Worm (Caenorhabditis elegans) whole organism, dauer: Measurements from ENCODE around the gene Y53F4B.39.
"Not testable (repeated sequence)": the region's sequence is repeated elsewhere in the genome, so short reads cannot be mapped to it uniquely, and the experiment has no call there.

Source experiments
- unc-62 ChIP-seq: sonication (generic microtip); optimal IDR thresholded peaks from 2 replicates; lab custom pipeline; 2017; ENCODE audit warnings: missing biosample characterization, missing genetic modification reagents, missing genetic modification characterization

Y53F4B.39 gene

DNA sequence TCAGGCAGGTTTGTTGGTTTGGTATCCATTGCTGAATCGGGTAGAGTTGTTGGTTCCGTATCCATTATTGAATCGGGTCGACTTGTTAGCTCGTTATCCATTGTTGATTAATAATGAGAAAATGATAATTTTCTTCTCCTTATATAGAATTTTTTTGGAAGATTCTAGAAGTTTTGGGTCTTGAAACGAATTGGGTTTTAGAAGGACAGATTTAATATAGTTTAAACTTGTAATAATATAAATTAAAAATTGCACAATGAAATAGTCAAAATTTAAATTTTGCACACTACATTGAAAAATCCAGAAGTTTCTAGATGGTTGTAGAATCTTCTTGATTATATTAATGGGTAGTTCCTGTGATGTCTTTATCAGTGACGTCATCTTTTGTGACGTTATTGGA is 30.9 kb downstream of the Y53F4B.39 start, which contains the start of gene Y53F4B.26:
TSS of gene Y53F4B.26 (minus strand) at position 101 of the 400 bp plus-strand sequence.
- TF ChIP-seq unc-62 (GFP tag; lab: Kevin White, UChicago) = not testable (repeated sequence)

DNA sequence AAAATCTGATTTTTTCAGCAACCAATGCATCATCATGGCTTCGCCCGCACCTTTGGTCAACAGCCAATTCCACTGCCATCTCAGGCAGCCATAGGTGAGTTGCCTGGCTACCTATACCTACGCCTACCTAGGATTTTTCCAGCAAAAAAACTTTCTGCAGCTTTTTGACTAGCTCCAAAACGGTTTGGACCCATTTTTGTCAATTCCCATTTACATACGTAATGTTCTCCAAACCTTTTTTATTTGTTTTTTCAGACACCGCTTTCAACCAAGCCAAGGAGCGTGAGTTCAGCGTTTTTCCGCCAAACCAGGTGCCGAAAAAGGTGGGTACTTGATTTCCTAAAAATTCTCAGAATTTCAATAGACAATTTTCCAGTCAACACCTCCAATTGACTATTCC is 33.8 kb downstream of the Y53F4B.39 start:
- no peak for TF ChIP-seq unc-62 (GFP tag; lab: Kevin White, UChicago)

DNA sequence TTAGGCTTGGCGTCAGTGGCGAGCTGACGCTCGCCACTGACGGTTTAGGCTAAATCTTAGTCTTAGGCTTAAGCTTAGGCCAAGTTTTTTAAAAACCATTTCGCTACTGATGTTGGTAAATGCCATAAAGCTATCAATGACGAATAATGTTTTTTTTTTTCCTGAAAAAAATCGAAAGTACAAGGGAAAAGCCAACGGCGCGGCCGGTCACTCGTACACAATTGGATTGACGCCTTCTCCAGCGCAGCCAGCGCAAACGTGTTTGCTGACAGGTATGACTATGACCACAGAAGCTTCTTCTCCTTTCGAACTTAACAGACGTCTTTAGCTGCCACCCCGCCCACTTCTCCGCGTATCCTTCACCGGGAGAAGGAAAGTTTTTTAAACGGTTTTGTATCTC is 35.6 kb downstream of the Y53F4B.39 start, which contains the start of gene Y53F4B.27:
TSS of gene Y53F4B.27 (plus strand) at position 301 of the 400 bp plus-strand sequence.
- TF ChIP-seq unc-62 (GFP tag; lab: Kevin White, UChicago) = no peak

DNA sequence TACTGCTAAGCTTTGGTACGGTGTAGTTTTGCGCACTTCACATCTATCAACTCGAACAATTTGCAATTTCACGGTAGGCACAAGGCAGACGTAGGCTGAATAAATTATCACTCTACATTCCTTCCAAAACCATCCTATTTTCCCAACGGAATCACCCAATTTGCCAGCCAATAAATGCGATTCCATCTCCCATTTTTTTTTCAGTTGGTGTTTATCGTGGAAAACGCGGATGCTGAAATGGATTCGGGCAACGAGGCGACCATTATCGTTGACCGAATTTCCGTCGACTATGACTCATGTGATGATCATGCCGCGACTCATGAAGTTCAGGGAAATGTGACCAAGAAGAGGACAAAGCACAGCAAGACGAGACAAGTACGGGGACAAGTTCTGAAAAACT is 38.5 kb downstream of the Y53F4B.39 start:
- no peak for TF ChIP-seq unc-62 (GFP tag; lab: Kevin White, UChicago)

DNA sequence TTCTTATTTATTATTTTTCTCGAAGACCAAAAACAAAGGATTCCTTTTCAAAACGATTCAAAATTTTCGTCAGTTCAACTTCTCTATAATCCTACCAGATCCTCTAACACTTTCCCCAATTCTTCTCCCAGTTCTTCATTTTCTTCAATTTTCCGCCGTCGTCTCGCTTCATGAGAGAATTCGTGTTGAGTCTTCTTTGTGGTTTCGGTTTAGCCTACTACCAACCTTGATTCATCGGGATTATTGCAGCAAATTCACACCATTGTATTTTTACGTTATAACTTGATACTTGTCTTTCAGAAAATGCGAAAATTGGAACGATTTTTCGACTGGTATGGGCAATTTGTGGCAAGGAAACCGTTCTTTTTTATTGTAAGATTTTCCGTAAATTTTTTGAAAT is 47.9 kb downstream of the Y53F4B.39 start, which contains the start of gene ptr-20:
TSS of gene ptr-20 (plus strand) at position 301 of the 400 bp plus-strand sequence.
- TF ChIP-seq unc-62 (GFP tag; lab: Kevin White, UChicago) = no peak

DNA sequence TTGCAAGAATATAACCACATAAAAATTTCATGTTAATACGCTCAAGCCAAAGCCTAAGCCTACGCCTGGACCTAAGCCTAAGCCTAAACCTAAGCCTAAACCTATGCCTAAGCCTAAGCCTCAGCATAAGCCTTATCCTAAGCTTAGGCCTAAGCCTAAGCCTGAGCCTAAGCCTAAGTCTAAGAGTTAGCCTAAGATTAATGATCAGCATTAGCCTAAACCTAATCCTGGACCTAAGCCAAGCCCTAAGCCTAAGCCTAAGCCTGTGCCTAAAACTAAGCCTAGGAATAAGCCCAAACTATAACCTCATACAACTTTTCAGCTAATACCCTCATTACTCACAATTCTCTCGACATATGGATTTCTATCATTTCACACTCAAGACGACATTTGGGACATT is 48.4 kb downstream of the Y53F4B.39 start:
- TF ChIP-seq unc-62 (GFP tag; lab: Kevin White, UChicago) = no peak

DNA sequence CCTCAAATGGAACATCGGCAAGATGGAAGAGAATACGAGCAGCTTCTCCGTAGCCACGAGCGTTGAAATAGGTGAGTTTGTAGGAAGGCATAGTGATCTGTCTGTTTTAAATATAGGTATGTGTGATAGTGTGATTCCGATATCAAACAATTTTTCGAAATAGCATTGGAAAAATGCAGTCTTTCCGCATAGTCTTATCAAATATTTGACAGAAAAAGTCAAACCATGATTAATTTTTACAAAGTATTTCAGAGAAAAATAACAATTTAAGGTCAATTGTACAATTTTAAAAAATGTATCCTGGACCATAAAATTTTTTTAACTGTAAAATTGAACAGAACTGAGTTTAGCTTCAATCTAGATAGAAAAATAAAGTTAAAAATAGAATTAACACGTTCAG is 54.5 kb downstream of the Y53F4B.39 start, which contains the start of gene gst-26:
TSS of gene gst-26 (minus strand) at position 101 of the 400 bp plus-strand sequence.
- no peak for TF ChIP-seq unc-62 (GFP tag; lab: Kevin White, UChicago)

DNA sequence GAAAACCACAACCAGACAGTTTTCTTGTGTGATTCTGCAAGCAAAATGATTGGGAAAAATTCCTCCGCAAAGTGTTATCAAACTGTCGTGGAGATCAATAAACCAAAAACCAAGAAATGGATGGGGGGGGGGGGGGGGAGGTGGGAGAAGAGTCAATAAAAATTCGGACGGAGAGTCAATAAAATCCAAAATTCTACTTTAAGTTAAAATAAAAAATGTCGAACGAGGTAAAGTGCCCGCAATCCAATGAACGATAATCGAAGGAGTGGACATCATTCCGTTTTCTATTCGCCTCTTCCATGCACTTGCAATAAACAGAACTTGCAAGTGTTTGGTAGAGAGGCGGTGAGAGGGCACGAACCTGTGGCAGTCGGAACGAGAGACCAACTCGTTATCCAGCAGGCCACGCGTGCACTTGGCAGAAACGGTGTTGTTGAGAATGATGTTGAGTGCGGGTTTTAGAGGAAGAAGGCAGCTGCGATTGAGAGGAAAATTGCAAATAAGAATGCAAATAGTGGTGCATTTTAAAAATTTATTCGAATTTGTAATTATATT is 55.8 kb downstream of the Y53F4B.39 start, which contains the start of gene gst-27:
TSS of gene gst-27 (minus strand) at position 51 of the 555 bp plus-strand sequence.
- TF ChIP-seq unc-62 (GFP tag; lab: Kevin White, UChicago) = no peak
